Worm (Caenorhabditis elegans): ENCODE measurements around the gene C24H11.2.

DNA sequence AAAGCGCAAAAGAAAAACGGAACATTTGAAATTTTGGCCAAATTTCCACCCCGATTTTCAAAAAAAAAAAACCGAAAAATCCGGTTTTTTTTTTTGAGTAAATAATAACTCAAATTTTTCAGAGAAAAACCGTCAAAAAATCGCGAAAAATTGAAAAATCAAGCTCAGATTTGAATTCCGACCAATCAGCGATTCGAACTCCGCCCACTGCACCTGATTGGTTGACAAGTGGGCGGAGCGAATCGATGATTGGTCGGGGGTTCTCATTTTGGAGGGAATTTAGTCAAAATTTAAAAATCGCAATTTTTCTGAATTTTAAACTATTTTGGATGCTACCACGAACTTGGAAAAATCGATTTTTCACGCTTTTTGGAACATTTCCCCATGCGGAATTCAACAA, 36.9 kb upstream of the C24H11.2 start:
- TF ChIP-seq ztf-11 (tag; optimal IDR thresholded peaks at IDR 0.05) = no peak
- no peak for TF ChIP-seq nhr-28 (tag; optimal IDR thresholded peaks at IDR 0.05)
- no peak for TF ChIP-seq nhr-76 (tag; optimal IDR thresholded peaks at IDR 0.05)
- no peak for TF ChIP-seq unc-39 (tag; optimal IDR thresholded peaks at IDR 0.05)
- TF ChIP-seq tbx-8 (GFP tag; optimal IDR thresholded peaks at IDR 0.05) = no peak

All from whole organism, mixed stage, embryonic.